Fruit fly (Drosophila melanogaster) whole organism, embryonic: ENCODE data around the gene ATPsynD.

Source experiments
- CG1792 ChIP-seq: fragments of 200-800 bp; sonication (Bioruptor generic); optimal IDR thresholded peaks from 2 replicates; lab custom pipeline; 2016; ENCODE audit warnings: missing biosample characterization, missing genetic modification characterization
- CG31365 ChIP-seq: fragments of 200-800 bp; sonication (Bioruptor generic); optimal IDR thresholded peaks from 2 replicates; lab custom pipeline; 2018; ENCODE audit warnings: missing biosample characterization, mild to moderate bottlenecking, missing genetic modification characterization
- CG4328 ChIP-seq: fragments of 200-800 bp; sonication (Bioruptor generic); optimal IDR thresholded peaks from 3 replicates; lab custom pipeline; 2017; ENCODE audit warnings: missing biosample characterization, missing genetic modification reagents, missing genetic modification characterization
- CG8478 ChIP-seq: fragments of >200 bp; optimal IDR thresholded peaks from 2 replicates; lab custom pipeline; 2018
- CG8944 ChIP-seq: fragments of 200-800 bp; sonication (Bioruptor generic); optimal IDR thresholded peaks from 3 replicates; lab custom pipeline; 2016; ENCODE audit warnings: missing biosample characterization, missing genetic modification characterization
- Hr39 ChIP-seq: fragments of >200 bp; optimal IDR thresholded peaks from 2 replicates; lab custom pipeline; 2017
- Myb ChIP-seq: fragments of 200-800 bp; sonication (Bioruptor generic); optimal IDR thresholded peaks from 2 replicates; lab custom pipeline; 2016; ENCODE audit warnings: missing biosample characterization, missing genetic modification characterization
- NK7.1 ChIP-seq: fragments of 200-800 bp; sonication (Bioruptor generic); optimal IDR thresholded peaks from 3 replicates; lab custom pipeline; 2016; ENCODE audit warnings: missing biosample characterization, missing genetic modification characterization
- ato ChIP-seq: fragments of 200-800 bp; sonication (Bioruptor generic); IDR thresholded peaks from 2 replicates; pipeline ENCODE4 v1.3.6; 2022; ENCODE audit warnings: missing biosample characterization, missing genetic modification characterization; ENCODE audit not compliant: partially characterized antibody
- gro ChIP-seq: fragments of 200-800 bp; sonication (Bioruptor generic); optimal IDR thresholded peaks from 2 replicates; lab custom pipeline; 2016; ENCODE audit warnings: missing biosample characterization, missing genetic modification characterization
- ttk ChIP-seq: fragments of 200-800 bp; sonication (Bioruptor generic); IDR thresholded peaks from 2 replicates; pipeline ENCODE4 v2.1.2; 2022; ENCODE audit warnings: missing biosample characterization, missing genetic modification characterization

dm6 chr3R:19112372-19112771 lies 17.6 kb downstream of the ATPsynD start:
- TF ChIP-seq CG31365 (tag; lab: Kevin White, UChicago) (no peak), CG1792 (no peak), Myb (GFP tag; lab: Kevin White, UChicago) (no peak), Hr39 (no peak), CG4328 (GFP tag; lab: Kevin White, UChicago) (no peak), gro (GFP tag; lab: Kevin White, UChicago) (no peak), CG8478 (no peak), ttk (no peak), CG8944 (no peak), NK7.1 (GFP tag; lab: Kevin White, UChicago) (no peak), ato (GFP tag; lab: Robert Waterston, UW) (no peak)
